Fruit fly (Drosophila melanogaster): ENCODE results near the gene IPIP.

dm6 chr2L:6051212-6051621 lies 3.4 kb downstream of the IPIP start:
- TF ChIP-seq h (optimal IDR thresholded peaks at IDR 0.05) (no peak), ttk (optimal IDR thresholded peaks at IDR 0.05) (no peak), Sin3A (optimal IDR thresholded peaks at IDR 0.05) (no peak), psq (optimal IDR thresholded peaks at IDR 0.05) (no peak)
